Fruit fly (Drosophila melanogaster): Measurements from ENCODE around the gene comm3.
A peak's percentile ranks its signal among the peaks of the same experiment; 100 is the strongest.

comm3 gene

dm6 chr3L:15675111-15675510 is 27.5 kb upstream of the comm3 start (continued):
- TF ChIP-seq CG12104 (GFP tag; optimal IDR thresholded peaks at IDR 0.05) (no peak), CG10209 (GFP tag; optimal IDR thresholded peaks at IDR 0.05) (peak; percentile 65), Ssrp (tag; optimal IDR thresholded peaks at IDR 0.05) (peak; percentile 78), dimm (GFP tag; IDR thresholded peaks at IDR 0.05) (0 out of 2 replicates have a peak, but pooled peaks have one; percentile 16), CG6689 (GFP tag; IDR thresholded peaks at IDR 0.05) (peak; percentile 73), ac (GFP tag; optimal IDR thresholded peaks at IDR 0.05) (peak; percentile 80), CG9817 (tag; optimal IDR thresholded peaks at IDR 0.05) (no peak), usp (GFP tag; optimal IDR thresholded peaks at IDR 0.05) (no peak), crol (GFP tag; IDR thresholded peaks at IDR 0.05) (peak; percentile 64), Hey (tag; optimal IDR thresholded peaks at IDR 0.05) (no peak), gem (tag; optimal IDR thresholded peaks at IDR 0.05) (peak; percentile 87), sr (GFP tag; IDR thresholded peaks at IDR 0.05) (no peak), CG4617 (GFP tag; optimal IDR thresholded peaks at IDR 0.05; ENCODE audit: borderline replicate concordance) (peak; percentile 28), croc (GFP tag; conservative IDR thresholded peaks at IDR 0.05) (peak; percentile 72), CG12071 (GFP tag; optimal IDR thresholded peaks at IDR 0.05) (no peak), hb (GFP tag; IDR thresholded peaks at IDR 0.05; ENCODE audit: partially characterized antibody) (no peak), Bdp1 (GFP tag; optimal IDR thresholded peaks at IDR 0.05) (peak; percentile 45), CG9876 (GFP tag; optimal IDR thresholded peaks at IDR 0.05) (no peak), CG17612 (GFP tag; IDR thresholded peaks at IDR 0.05) (no peak), odd (GFP tag; optimal IDR thresholded peaks at IDR 0.05) (no peak), Ptx1 (GFP tag; IDR thresholded peaks at IDR 0.05) (no peak), jumu (GFP tag; optimal IDR thresholded peaks at IDR 0.05) (peak; percentile 57), sob (GFP tag; IDR thresholded peaks at IDR 0.05) (no peak), CG6272 (GFP tag; IDR thresholded peaks at IDR 0.05) (no peak), chn (GFP tag; optimal IDR thresholded peaks at IDR 0.05) (peak; percentile 78), CG1832 (GFP tag; optimal IDR thresholded peaks at IDR 0.05) (no peak), CG2120 (GFP tag; optimal IDR thresholded peaks at IDR 0.05) (no peak), Poxn (GFP tag; IDR thresholded peaks at IDR 0.05) (no peak), CG7987 (GFP tag; optimal IDR thresholded peaks at IDR 0.05) (no peak), Xrp1 (GFP tag; IDR thresholded peaks at IDR 0.05) (peak; percentile 92)

- TF ChIP-seq Stat92E (GFP tag; optimal IDR thresholded peaks at IDR 0.05), result no peak
- 0 out of 2 replicates have a peak, but pooled peaks have one; percentile 11 for TF ChIP-seq onecut (GFP tag; IDR thresholded peaks at IDR 0.05)
- TF ChIP-seq disco-r (GFP tag; optimal IDR thresholded peaks at IDR 0.05), result no peak
- TF ChIP-seq Hmx (GFP tag; optimal IDR thresholded peaks at IDR 0.05), result no peak
- no peak for TF ChIP-seq tup (GFP tag; optimal IDR thresholded peaks at IDR 0.05)
- TF ChIP-seq en (GFP tag; optimal IDR thresholded peaks at IDR 0.05), result no peak
- peak; percentile 51 for TF ChIP-seq unpg (GFP tag; optimal IDR thresholded peaks at IDR 0.05)
- TF ChIP-seq bbx (GFP tag; IDR thresholded peaks at IDR 0.05; ENCODE audit: partially characterized antibody), result no peak
- no peak for TF ChIP-seq exex (tag; optimal IDR thresholded peaks at IDR 0.05)
- no peak for TF ChIP-seq CG4282 (GFP tag; optimal IDR thresholded peaks at IDR 0.05)
- TF ChIP-seq dpn (GFP tag; optimal IDR thresholded peaks at IDR 0.05), result peak in 1 of 2 experiments; percentile 20
- TF ChIP-seq CG4404 (GFP tag; IDR thresholded peaks at IDR 0.05), result peak; percentile 29; the same call in 1 of the 2 replicates
- TF ChIP-seq ap (GFP tag; IDR thresholded peaks at IDR 0.05), result no peak
- TF ChIP-seq lmd (GFP tag; IDR thresholded peaks at IDR 0.05), result no peak
- no peak for TF ChIP-seq jing (GFP tag; optimal IDR thresholded peaks at IDR 0.05)
- peak; percentile 29 for TF ChIP-seq tio (GFP tag; optimal IDR thresholded peaks at IDR 0.05)
- TF ChIP-seq nmo (GFP tag; optimal IDR thresholded peaks at IDR 0.05), result peak; percentile 59
- no peak for TF ChIP-seq sob (GFP tag; IDR thresholded peaks at IDR 0.05)
- no peak for TF ChIP-seq abd-A (tag; optimal IDR thresholded peaks at IDR 0.05)
- no peak for TF ChIP-seq Atf3 (GFP tag; optimal IDR thresholded peaks at IDR 0.05)
- TF ChIP-seq CG1832 (GFP tag; optimal IDR thresholded peaks at IDR 0.05), result no peak
- TF ChIP-seq dmrt99B (tag; optimal IDR thresholded peaks at IDR 0.05), result peak; percentile 23
- TF ChIP-seq Mrtf (GFP tag; IDR thresholded peaks at IDR 0.05), result no peak
- TF ChIP-seq CG6854 (GFP tag; optimal IDR thresholded peaks at IDR 0.05), result no peak
- no peak for TF ChIP-seq grn (GFP tag; optimal IDR thresholded peaks at IDR 0.05)
Measured at dm6 chr3L:15672800-15673199, 25.2 kb upstream of the comm3 start.
